Worm (Caenorhabditis elegans) whole organism, L4/young adult: ENCODE data around the gene D1086.6.

Experiments used
- W03F9.2 ChIP-seq: fragments of 150-350 bp; optimal IDR thresholded peaks from 2 replicates; lab custom pipeline; 2014; ENCODE audit warnings: missing biosample characterization, missing genetic modification characterization
- dao-5 ChIP-seq: sonication (generic microtip); optimal IDR thresholded peaks from 2 replicates; lab custom pipeline; 2016; ENCODE audit warnings: missing genotype, missing genetic modification characterization, moderate library complexity, missing compliant biosample characterization
- him-1 ChIP-seq: sonication (generic microtip); optimal IDR thresholded peaks from 2 replicates; lab custom pipeline; 2016; ENCODE audit warnings: missing genotype, missing genetic modification reagents, missing genetic modification characterization, missing compliant biosample characterization

DNA sequence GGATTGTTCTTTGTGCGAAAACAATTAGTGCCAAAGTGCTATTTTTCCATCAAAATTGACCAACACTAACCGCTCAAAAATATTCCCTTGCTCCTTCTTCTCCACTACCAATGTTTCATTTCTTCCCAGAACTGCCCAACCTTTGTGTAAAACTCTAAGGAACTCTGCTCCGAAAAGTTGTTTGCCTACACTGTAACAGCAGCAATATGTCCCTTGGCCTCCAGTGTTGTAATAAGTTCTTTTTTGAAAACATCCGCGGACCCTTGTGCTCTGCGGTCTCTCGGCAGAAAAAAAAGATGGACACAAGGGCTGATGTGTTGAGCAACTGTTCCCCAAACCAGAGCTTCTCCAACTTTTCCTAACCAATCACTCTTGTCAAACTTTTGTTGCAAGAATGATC is 21.3 kb downstream of the D1086.6 start, which contains the start of gene D1086.12:
- TF ChIP-seq W03F9.2 (tag; lab: Kevin White, UChicago) = no peak
- TF ChIP-seq him-1 (tag; lab: Kevin White, UChicago) = no peak
- TF ChIP-seq dao-5 (tag; lab: Kevin White, UChicago) = no peak
